Worm (Caenorhabditis elegans) whole organism, L3 larva: Measurements from ENCODE around the gene AH10.4.

Source experiments
- R02D3.7 ChIP-seq: fragments of 150-350 bp; optimal IDR thresholded peaks from 2 replicates; lab custom pipeline; 2014; ENCODE audit warnings: missing biosample characterization, missing genetic modification characterization
- ZK546.5 ChIP-seq: sonication (generic microtip); optimal IDR thresholded peaks from 2 replicates; lab custom pipeline; 2017; ENCODE audit warnings: missing biosample characterization, missing genetic modification characterization
- aly-2 ChIP-seq: fragments of 150-350 bp; optimal IDR thresholded peaks from 2 replicates; lab custom pipeline; 2014; ENCODE audit warnings: missing biosample characterization, missing genetic modification characterization
- ama-1 ChIP-seq: fragments of 150-350 bp; optimal IDR thresholded peaks from 2 replicates; lab custom pipeline; 2018
- ceh-16 ChIP-seq: sonication (generic microtip); optimal IDR thresholded peaks from 2 replicates; lab custom pipeline; 2017; ENCODE audit warnings: missing biosample characterization, missing genetic modification characterization
- ceh-28 ChIP-seq: fragments of 150-350 bp; optimal IDR thresholded peaks from 2 replicates; lab custom pipeline; 2014; ENCODE audit warnings: missing biosample characterization, missing genetic modification reagents, missing genetic modification characterization
- ceh-82 ChIP-seq: fragments of 150-350 bp; optimal IDR thresholded peaks from 2 replicates; lab custom pipeline; 2014; ENCODE audit warnings: missing biosample characterization, missing genetic modification characterization
- ceh-9 ChIP-seq: sonication (generic microtip); optimal IDR thresholded peaks from 2 replicates; lab custom pipeline; 2018; ENCODE audit warnings: missing biosample characterization, missing genetic modification characterization
- daf-12 ChIP-seq: fragments of 150-350 bp; optimal IDR thresholded peaks from 2 replicates; lab custom pipeline; 2014; ENCODE audit warnings: missing biosample characterization, missing genetic modification reagents, missing genetic modification characterization
- egl-27 ChIP-seq: sonication (generic microtip); optimal IDR thresholded peaks from 4 replicates; lab custom pipeline; 2017; ENCODE audit warnings: missing biosample characterization, missing genetic modification reagents, missing genetic modification characterization
- egl-5 ChIP-seq: fragments of 150-350 bp; optimal IDR thresholded peaks from 2 replicates; lab custom pipeline; 2017; ENCODE audit warnings: missing biosample characterization, missing genetic modification reagents, missing genetic modification characterization, inconsistent platforms
- elt-1 ChIP-seq: fragments of 150-350 bp; optimal IDR thresholded peaks from 2 replicates; lab custom pipeline; 2014; ENCODE audit warnings: missing biosample characterization, missing genetic modification characterization
- elt-2 ChIP-seq: sonication (generic microtip); optimal IDR thresholded peaks from 2 replicates; lab custom pipeline; 2016; ENCODE audit warnings: missing genetic modification reagents, mild to moderate bottlenecking, missing genetic modification characterization, missing compliant biosample characterization
- elt-3 ChIP-seq, 3 experiments: fragments of 150-350 bp in 1 of 3; sonication (generic microtip) in 2 of 3; optimal IDR thresholded peaks; 2 replicates in 2 of 3; 4 replicates in 1 of 3; lab custom pipeline; 2014 to 2017; ENCODE audit warnings: missing biosample characterization in 3 of 3, missing genetic modification characterization in 3 of 3
- eor-1 ChIP-seq, 2 experiments: fragments of 150-350 bp; optimal IDR thresholded peaks; 2 replicates each; lab custom pipeline; 2014 to 2018; ENCODE audit warnings: missing biosample characterization in 2 of 2, missing genetic modification characterization in 2 of 2
- fkh-10 ChIP-seq: sonication (generic microtip); optimal IDR thresholded peaks from 2 replicates; lab custom pipeline; 2017; ENCODE audit warnings: missing biosample characterization, missing genetic modification reagents, missing genetic modification characterization
- fkh-2 ChIP-seq: fragments of 150-350 bp; optimal IDR thresholded peaks from 2 replicates; lab custom pipeline; 2014; ENCODE audit warnings: missing biosample characterization, missing genetic modification reagents, missing genetic modification characterization
- fos-1 ChIP-seq: fragments of 150-350 bp; optimal IDR thresholded peaks from 2 replicates; lab custom pipeline; 2014; ENCODE audit warnings: missing biosample characterization, missing genetic modification characterization
- hmg-11 ChIP-seq: sonication (generic microtip); optimal IDR thresholded peaks from 2 replicates; lab custom pipeline; 2016; ENCODE audit warnings: missing genetic modification characterization, missing compliant biosample characterization
- jun-1 ChIP-seq: fragments of 150-350 bp; optimal IDR thresholded peaks from 2 replicates; lab custom pipeline; 2014; ENCODE audit warnings: missing biosample characterization, missing genetic modification reagents, missing genetic modification characterization
- lin-15B ChIP-seq: fragments of 150-350 bp; optimal IDR thresholded peaks from 2 replicates; lab custom pipeline; 2014; ENCODE audit warnings: missing biosample characterization, missing genetic modification characterization
- lin-39 ChIP-seq: fragments of 150-350 bp; optimal IDR thresholded peaks from 2 replicates; lab custom pipeline; 2018; ENCODE audit warnings: missing biosample characterization, missing genetic modification reagents, missing genetic modification characterization
- lsy-12 ChIP-seq: sonication (generic microtip); optimal IDR thresholded peaks from 2 replicates; lab custom pipeline; 2016; ENCODE audit warnings: mild to moderate bottlenecking, missing genetic modification characterization, missing compliant biosample characterization
- mdl-1 ChIP-seq: fragments of 150-350 bp; optimal IDR thresholded peaks from 2 replicates; lab custom pipeline; 2014; ENCODE audit warnings: missing biosample characterization, missing genetic modification characterization
- mml-1 ChIP-seq: fragments of 150-350 bp; sonication (generic microtip); optimal IDR thresholded peaks from 3 replicates; lab custom pipeline; 2014; ENCODE audit warnings: missing biosample characterization, missing genetic modification characterization
- nfya-1 ChIP-seq: sonication (generic microtip); optimal IDR thresholded peaks from 2 replicates; lab custom pipeline; 2017; ENCODE audit warnings: missing genetic modification characterization, mild to moderate bottlenecking, missing compliant biosample characterization, antibody characterized with exemption, moderate library complexity; ENCODE audit not compliant: insufficient read depth
- nhr-11 ChIP-seq: fragments of 150-350 bp; optimal IDR thresholded peaks from 2 replicates; lab custom pipeline; 2014; ENCODE audit warnings: missing biosample characterization, missing genetic modification characterization
- nhr-12 ChIP-seq: fragments of 150-350 bp; optimal IDR thresholded peaks from 2 replicates; lab custom pipeline; 2014; ENCODE audit warnings: missing biosample characterization, missing genetic modification characterization
- nhr-23 ChIP-seq: fragments of 150-350 bp; optimal IDR thresholded peaks from 2 replicates; lab custom pipeline; 2014; ENCODE audit warnings: missing biosample characterization, missing genetic modification reagents, missing genetic modification characterization
- nhr-237 ChIP-seq: fragments of 150-350 bp; optimal IDR thresholded peaks from 2 replicates; lab custom pipeline; 2014; ENCODE audit warnings: missing biosample characterization, missing genetic modification characterization
- nhr-25 ChIP-seq: sonication (generic microtip); optimal IDR thresholded peaks from 2 replicates; lab custom pipeline; 2017; ENCODE audit warnings: missing biosample characterization, missing genetic modification characterization
- nhr-28 ChIP-seq: fragments of 150-350 bp; optimal IDR thresholded peaks from 2 replicates; lab custom pipeline; 2014; ENCODE audit warnings: missing biosample characterization, missing genetic modification characterization
- nhr-43 ChIP-seq: sonication (generic microtip); optimal IDR thresholded peaks from 2 replicates; lab custom pipeline; 2016; ENCODE audit warnings: mild to moderate bottlenecking, missing genetic modification characterization, missing compliant biosample characterization; ENCODE audit not compliant: poor library complexity, severe bottlenecking
- nhr-67 ChIP-seq: fragments of 150-350 bp; optimal IDR thresholded peaks from 2 replicates; lab custom pipeline; 2014; ENCODE audit warnings: missing biosample characterization, missing genetic modification characterization
- nhr-76 ChIP-seq: fragments of 150-350 bp; sonication (generic microtip); optimal IDR thresholded peaks from 5 replicates; lab custom pipeline; 2014; ENCODE audit warnings: missing biosample characterization, missing genetic modification characterization
- nhr-77 ChIP-seq: fragments of 150-350 bp; optimal IDR thresholded peaks from 2 replicates; lab custom pipeline; 2014; ENCODE audit warnings: missing biosample characterization, missing genetic modification characterization
- pha-4 ChIP-seq: fragments of 150-350 bp; optimal IDR thresholded peaks from 2 replicates; lab custom pipeline; 2014; ENCODE audit warnings: missing biosample characterization, missing genetic modification reagents, missing genetic modification characterization
- pqm-1 ChIP-seq: fragments of 150-350 bp; optimal IDR thresholded peaks from 2 replicates; lab custom pipeline; 2017; ENCODE audit warnings: missing biosample characterization, missing genetic modification characterization, inconsistent platforms
- sea-2 ChIP-seq: fragments of 150-350 bp; sonication (generic microtip); optimal IDR thresholded peaks from 4 replicates; lab custom pipeline; 2014; ENCODE audit warnings: missing biosample characterization, missing genetic modification reagents, missing genetic modification characterization
- skn-1 ChIP-seq: fragments of 150-350 bp; optimal IDR thresholded peaks from 2 replicates; lab custom pipeline; 2014; ENCODE audit warnings: missing biosample characterization, missing genetic modification characterization
- snpc-4 ChIP-seq: fragments of 150-350 bp; optimal IDR thresholded peaks from 2 replicates; lab custom pipeline; 2014; ENCODE audit warnings: missing biosample characterization, missing genetic modification characterization
- tbx-2 ChIP-seq: sonication (generic microtip); optimal IDR thresholded peaks from 2 replicates; lab custom pipeline; 2016; ENCODE audit warnings: mild to moderate bottlenecking, missing genetic modification characterization, missing compliant biosample characterization
- unc-39 ChIP-seq: sonication (generic microtip); optimal IDR thresholded peaks from 4 replicates; lab custom pipeline; 2017; ENCODE audit warnings: missing biosample characterization, missing genetic modification characterization
- unc-62 ChIP-seq: fragments of 150-350 bp; sonication (generic microtip); optimal IDR thresholded peaks from 4 replicates; lab custom pipeline; 2014; ENCODE audit warnings: missing biosample characterization, missing genetic modification reagents, missing genetic modification characterization
- zag-1 ChIP-seq: fragments of 150-350 bp; optimal IDR thresholded peaks from 2 replicates; lab custom pipeline; 2014; ENCODE audit warnings: missing biosample characterization, missing genetic modification characterization
- ztf-11 ChIP-seq: fragments of 150-350 bp; optimal IDR thresholded peaks from 2 replicates; lab custom pipeline; 2014; ENCODE audit warnings: missing biosample characterization, missing genetic modification characterization
- ztf-4 ChIP-seq: fragments of 150-350 bp; optimal IDR thresholded peaks from 2 replicates; lab custom pipeline; 2014; ENCODE audit warnings: missing biosample characterization, missing genetic modification characterization

AH10.4 gene

DNA sequence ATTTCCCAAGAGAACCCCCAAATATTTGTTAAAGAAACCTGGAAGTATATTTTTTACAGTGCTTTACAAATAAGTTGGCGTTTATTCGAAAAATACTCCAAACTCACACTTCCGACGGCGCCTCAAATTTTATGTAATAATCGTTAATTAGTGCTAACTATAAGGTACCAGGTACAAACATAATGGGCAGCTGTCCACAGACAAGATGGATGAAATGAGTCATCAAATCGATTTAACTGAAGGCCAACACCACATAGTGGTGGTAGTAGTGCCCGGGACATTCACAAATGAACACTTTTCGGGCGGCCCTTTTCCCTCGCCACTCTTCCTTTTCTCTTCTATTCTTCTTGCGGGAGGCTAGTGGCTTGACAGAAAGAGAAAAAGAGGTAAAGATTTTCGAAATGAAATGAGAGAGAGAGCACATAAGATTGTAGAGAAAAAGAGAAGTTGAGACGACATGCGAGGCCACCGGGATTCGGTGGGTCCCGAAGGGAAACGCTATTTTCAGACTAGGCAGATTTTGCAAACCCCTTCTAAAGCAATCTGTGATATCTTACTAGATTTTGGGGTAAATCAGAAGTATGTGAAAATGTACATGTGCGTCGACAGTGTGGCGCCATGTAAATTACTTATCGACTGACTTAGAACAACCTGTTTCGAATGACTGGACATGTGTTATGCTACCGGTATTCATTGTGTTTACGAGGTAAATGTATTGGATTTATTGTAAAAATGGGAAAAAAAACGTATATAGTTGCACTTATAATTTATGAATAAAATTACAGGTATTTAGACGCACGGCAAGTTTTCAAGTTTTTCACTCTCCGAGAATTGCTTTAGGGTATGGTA is 1.8 kb upstream of the AH10.4 start:
- TF ChIP-seq hmg-11 (tag; lab: Kevin White, UChicago) (peak; percentile 23), ama-1 (lab: Kevin White, UChicago) (peak; percentile 5), pha-4 (no peak), lin-39 (tag; lab: Kevin White, UChicago) (peak; percentile 40), lin-15B (tag; lab: Kevin White, UChicago) (peak; percentile 16), nhr-25 (tag; lab: Kevin White, UChicago) (peak; percentile 23), elt-2 (tag; lab: Kevin White, UChicago) (no peak)

DNA sequence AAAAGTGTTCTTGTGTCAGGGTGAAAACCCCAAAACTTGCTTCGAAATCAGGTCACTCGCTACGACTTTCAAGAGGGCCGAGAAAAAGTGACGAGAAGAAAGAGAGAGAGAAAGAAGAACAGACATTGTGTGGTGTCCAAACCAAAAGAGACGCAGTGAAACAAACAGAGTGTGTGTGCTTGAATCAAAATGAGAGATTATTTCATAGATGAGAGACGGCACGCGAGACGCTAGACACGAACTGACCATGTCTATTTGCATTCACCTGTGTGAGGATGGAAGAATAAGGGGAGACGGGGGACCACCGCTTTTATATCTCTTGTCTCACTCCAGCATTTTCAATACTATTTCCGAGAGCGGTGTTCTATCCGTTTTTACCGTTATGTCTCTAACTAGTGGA is 1.5 kb downstream of the AH10.4 start:
- TF ChIP-seq R02D3.7 (tag; lab: Kevin White, UChicago): no peak
- no peak for TF ChIP-seq nhr-12 (tag; lab: Kevin White, UChicago)
- TF ChIP-seq nhr-11 (tag; lab: Kevin White, UChicago): no peak
- TF ChIP-seq fkh-2 (tag; lab: Kevin White, UChicago): no peak
- TF ChIP-seq jun-1 (tag; lab: Kevin White, UChicago): peak; percentile 52
- TF ChIP-seq fos-1: no peak
- TF ChIP-seq unc-62 (GFP tag; lab: Kevin White, UChicago): no peak
- TF ChIP-seq egl-27 (tag; lab: Kevin White, UChicago): peak; percentile 10
- TF ChIP-seq ceh-9 (tag; lab: Kevin White, UChicago): no peak
- TF ChIP-seq nhr-25 (tag; lab: Kevin White, UChicago): peak; percentile 77
- peak; percentile 33 for TF ChIP-seq nhr-43 (tag; lab: Kevin White, UChicago)
- TF ChIP-seq daf-12 (tag; lab: Kevin White, UChicago): no peak
- TF ChIP-seq lin-39 (tag; lab: Kevin White, UChicago): peak; percentile 47
- no peak for TF ChIP-seq ZK546.5
- peak; percentile 90 for TF ChIP-seq nhr-23
- peak; percentile 49 for TF ChIP-seq snpc-4 (tag; lab: Kevin White, UChicago)
- no peak for TF ChIP-seq ceh-16 (tag; lab: Kevin White, UChicago)
- peak; percentile 55 for TF ChIP-seq elt-2 (tag; lab: Kevin White, UChicago)
- no peak for TF ChIP-seq unc-39 (tag; lab: Kevin White, UChicago)
- TF ChIP-seq pha-4: peak; percentile 93
- TF ChIP-seq sea-2 (GFP tag; lab: Kevin White, UChicago): no peak
- TF ChIP-seq egl-5 (tag; lab: Kevin White, UChicago): no peak
- no peak for TF ChIP-seq pqm-1 (tag; lab: Kevin White, UChicago)
- TF ChIP-seq mdl-1 (tag; lab: Kevin White, UChicago): peak; percentile 62
- TF ChIP-seq tbx-2 (tag; lab: Kevin White, UChicago): peak; percentile 1
- TF ChIP-seq eor-1 (tag; optimal IDR thresholded peaks at IDR 0.05; lab: Kevin White, UChicago): no peak
- no peak for TF ChIP-seq ztf-11 (tag; lab: Kevin White, UChicago)
- no peak for TF ChIP-seq nhr-237 (tag; lab: Kevin White, UChicago)
- no peak for TF ChIP-seq mml-1 (tag; lab: Kevin White, UChicago)
- no peak for TF ChIP-seq zag-1
- TF ChIP-seq nhr-28 (tag; lab: Kevin White, UChicago): no peak
- no peak for TF ChIP-seq fkh-10 (GFP tag; lab: Kevin White, UChicago)
- no peak for TF ChIP-seq nhr-76
- TF ChIP-seq nfya-1 (tag; lab: Kevin White, UChicago): peak; percentile 79
- no peak for TF ChIP-seq ama-1 (lab: Kevin White, UChicago)
- no peak for TF ChIP-seq ceh-82 (tag; lab: Kevin White, UChicago)
- peak in 1 of 3 experiments; percentile 18 for TF ChIP-seq elt-3 (tag; optimal IDR thresholded peaks at IDR 0.05; lab: Kevin White, UChicago)
- peak; percentile 65 for TF ChIP-seq hmg-11 (tag; lab: Kevin White, UChicago)
- no peak for TF ChIP-seq elt-1 (tag; lab: Kevin White, UChicago)
- no peak for TF ChIP-seq skn-1 (tag; lab: Kevin White, UChicago)
- no peak for TF ChIP-seq aly-2 (tag; lab: Kevin White, UChicago)
- TF ChIP-seq nhr-77 (tag; lab: Kevin White, UChicago): no peak
- TF ChIP-seq lsy-12 (tag; lab: Kevin White, UChicago): peak; percentile 61
- no peak for TF ChIP-seq nhr-67 (tag; lab: Kevin White, UChicago)
- TF ChIP-seq ceh-28 (tag; lab: Kevin White, UChicago): peak; percentile 17
- no peak for TF ChIP-seq ztf-4
- peak; percentile 33 for TF ChIP-seq lin-15B (tag; lab: Kevin White, UChicago)
